Worm (Caenorhabditis elegans) whole organism, mixed stage, embryonic: ENCODE data around the gene ttr-51.

Experiments
- bed-3 ChIP-seq: fragments of 200-800 bp; sonication (Bioruptor generic); optimal IDR thresholded peaks from 3 replicates; lab custom pipeline; 2018; ENCODE audit warnings: mild to moderate bottlenecking, missing genetic modification characterization, moderate library complexity, missing compliant biosample characterization
- blmp-1 ChIP-seq: fragments of 150-350 bp; optimal IDR thresholded peaks from 2 replicates; lab custom pipeline; 2014; ENCODE audit warnings: missing biosample characterization, missing genetic modification characterization
- ceh-39 ChIP-seq: fragments of 150-350 bp; optimal IDR thresholded peaks from 2 replicates; lab custom pipeline; 2014; ENCODE audit warnings: missing biosample characterization, missing genetic modification characterization
- drap-1 ChIP-seq: fragments of 200-800 bp; sonication (Bioruptor generic); optimal IDR thresholded peaks from 3 replicates; lab custom pipeline; 2018; ENCODE audit warnings: mild to moderate bottlenecking, missing genetic modification characterization, missing compliant biosample characterization
- elt-1 ChIP-seq: sonication (generic microtip); optimal IDR thresholded peaks from 2 replicates; lab custom pipeline; 2017; ENCODE audit warnings: missing genetic modification characterization, mild to moderate bottlenecking, missing compliant biosample characterization, antibody characterized with exemption, moderate library complexity, borderline replicate concordance; ENCODE audit not compliant: insufficient read depth
- flh-1 ChIP-seq: fragments of 200-800 bp; sonication (Bioruptor generic); optimal IDR thresholded peaks from 2 replicates; lab custom pipeline; 2018; ENCODE audit warnings: mild to moderate bottlenecking, missing genetic modification characterization, moderate library complexity, missing compliant biosample characterization
- lin-13 ChIP-seq: fragments of 150-350 bp; optimal IDR thresholded peaks from 2 replicates; lab custom pipeline; 2014; ENCODE audit warnings: missing biosample characterization, missing genetic modification characterization
- lsy-2 ChIP-seq: fragments of 150-350 bp; optimal IDR thresholded peaks from 2 replicates; lab custom pipeline; 2014; ENCODE audit warnings: missing biosample characterization, missing genetic modification characterization
- mep-1 ChIP-seq: fragments of 150-350 bp; optimal IDR thresholded peaks from 2 replicates; lab custom pipeline; 2017; ENCODE audit warnings: missing biosample characterization, missing genetic modification reagents, missing genetic modification characterization, inconsistent platforms
- zip-8 ChIP-seq: fragments of 150-350 bp; optimal IDR thresholded peaks from 2 replicates; lab custom pipeline; 2014; ENCODE audit warnings: missing biosample characterization, missing genetic modification characterization

Gene ttr-51

ce11 chrIV:13205891-13206290 lies 46.2 kb downstream of the ttr-51 start:
- no peak for TF ChIP-seq zip-8 (tag; lab: Kevin White, UChicago)
- no peak for TF ChIP-seq flh-1 (GFP tag; lab: Kevin White, UChicago)
- TF ChIP-seq blmp-1 (tag; lab: Kevin White, UChicago) = no peak
- TF ChIP-seq lsy-2 (tag; lab: Kevin White, UChicago) = peak; percentile 12
- peak; percentile 25 for TF ChIP-seq elt-1 (tag; lab: Kevin White, UChicago)
- peak; percentile 46 for TF ChIP-seq ceh-39 (tag; lab: Kevin White, UChicago)
- TF ChIP-seq bed-3 (GFP tag; lab: Kevin White, UChicago) = no peak
- no peak for TF ChIP-seq drap-1 (GFP tag; lab: Kevin White, UChicago)
- TF ChIP-seq lin-13 (tag; lab: Kevin White, UChicago) = no peak

ce11 chrIV:13204037-13204436 lies 48.1 kb downstream of the ttr-51 start, which contains the start of gene ced-3:
Gene ced-3 (minus strand): TSS chrIV:13204137.
- TF ChIP-seq mep-1 (tag; lab: Kevin White, UChicago) = no peak
